Fruit fly (Drosophila melanogaster): ENCODE data around the gene PSMG1.

PSMG1 gene

DNA sequence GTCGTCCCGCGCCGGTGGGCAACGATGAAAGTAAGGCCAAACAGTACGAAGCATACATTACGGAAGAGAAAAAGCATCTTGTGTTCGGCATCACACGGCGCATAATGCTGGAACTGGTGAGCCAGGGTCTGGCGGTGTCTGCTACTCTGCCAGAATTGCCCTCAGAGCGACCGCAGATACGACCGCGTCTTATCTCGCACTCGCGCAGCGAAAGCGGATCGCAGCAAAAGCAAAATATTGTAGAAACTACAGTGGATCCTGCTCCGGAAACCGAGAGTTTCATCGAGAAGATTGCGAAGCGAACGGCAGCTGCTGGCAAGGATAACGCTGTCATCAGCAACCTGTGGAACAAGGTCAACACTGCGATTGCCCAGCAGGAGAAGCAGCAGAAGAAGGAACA, 3.6 kb upstream of the PSMG1 start:
- peak; percentile 94 for TF ChIP-seq svp (GFP tag)
- no peak for TF ChIP-seq CG8319 (GFP tag; optimal IDR thresholded peaks at IDR 0.05)

DNA sequence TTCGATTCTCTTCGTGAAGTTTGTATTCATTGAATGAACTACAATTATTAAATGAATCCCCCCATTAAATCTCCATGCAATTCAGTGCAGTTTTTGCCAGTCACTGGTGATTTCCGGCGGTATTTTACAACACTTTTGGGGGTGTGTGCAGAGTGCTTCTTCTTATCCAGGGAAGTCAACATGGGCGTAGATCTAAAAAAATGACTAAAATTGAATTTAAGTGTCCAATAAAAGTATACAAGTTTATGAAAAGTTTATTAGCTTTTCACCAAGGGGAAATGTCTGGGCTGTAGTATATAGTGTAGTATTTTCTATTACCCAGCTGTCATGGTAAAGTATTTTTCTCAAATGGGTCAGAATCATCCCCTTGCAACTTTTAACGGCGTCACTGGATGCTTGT, 2.6 kb downstream of the PSMG1 start, which contains the start of gene Hpf1:
TSS of gene Hpf1 (plus strand) at position 383 of the 400 bp plus-strand sequence.
- TF ChIP-seq CG11294 (GFP tag; IDR thresholded peaks at IDR 0.05) (peak; percentile 98), Eip75B (GFP tag; optimal IDR thresholded peaks at IDR 0.05) (peak; percentile 99), CG7368 (GFP tag; optimal IDR thresholded peaks at IDR 0.05) (peak; percentile 99), vri (GFP tag; optimal IDR thresholded peaks at IDR 0.05) (peak; percentile 99), pdm3 (GFP tag; optimal IDR thresholded peaks at IDR 0.05) (peak; percentile 99), Sox102F (GFP tag; optimal IDR thresholded peaks at IDR 0.05) (peak; percentile 100), Lpt (GFP tag; optimal IDR thresholded peaks at IDR 0.05) (peak; percentile 99), fkh (GFP tag; optimal IDR thresholded peaks at IDR 0.05) (no peak), CG3919 (GFP tag; optimal IDR thresholded peaks at IDR 0.05) (peak; percentile 99), CG10669 (GFP tag; optimal IDR thresholded peaks at IDR 0.05) (peak; percentile 99), net (GFP tag; optimal IDR thresholded peaks at IDR 0.05) (peak; percentile 99), achi (GFP tag; optimal IDR thresholded peaks at IDR 0.05) (peak; percentile 99), CG10631 (GFP tag; optimal IDR thresholded peaks at IDR 0.05) (peak; percentile 99), ss (GFP tag; optimal IDR thresholded peaks at IDR 0.05) (peak; percentile 95 to 98), lz (GFP tag; optimal IDR thresholded peaks at IDR 0.05) (peak; percentile 99), CG34406 (GFP tag; optimal IDR thresholded peaks at IDR 0.05) (peak; percentile 99), Smox (GFP tag; optimal IDR thresholded peaks at IDR 0.05) (peak; percentile 99), Hr38 (GFP tag; optimal IDR thresholded peaks at IDR 0.05) (peak; percentile 93), cyc (GFP tag; optimal IDR thresholded peaks at IDR 0.05) (peak; percentile 99), fd59A (GFP tag; optimal IDR thresholded peaks at IDR 0.05) (peak; percentile 98), Ets21C (GFP tag; optimal IDR thresholded peaks at IDR 0.05) (peak; percentile 99), Eip78C (GFP tag) (peak; percentile 100), eg (GFP tag; IDR thresholded peaks at IDR 0.05) (peak; percentile 99), CG11762 (GFP tag; optimal IDR thresholded peaks at IDR 0.05; ENCODE audit: insufficient read depth) (peak; percentile 99), spab (GFP tag; optimal IDR thresholded peaks at IDR 0.05) (peak; percentile 98), topi (GFP tag; optimal IDR thresholded peaks at IDR 0.05) (peak; percentile 99), dac (GFP tag; optimal IDR thresholded peaks at IDR 0.05) (peak; percentile 98), Sox15 (GFP tag; optimal IDR thresholded peaks at IDR 0.05) (peak; percentile 99), CG8632 (GFP tag; optimal IDR thresholded peaks at IDR 0.05) (peak; percentile 99), CG31627 (GFP tag; optimal IDR thresholded peaks at IDR 0.05) (peak; percentile 99), acj6 (GFP tag; optimal IDR thresholded peaks at IDR 0.05) (peak; percentile 99), Met (GFP tag; optimal IDR thresholded peaks at IDR 0.05) (peak; percentile 99), CG16779 (tag; optimal IDR thresholded peaks at IDR 0.05) (peak; percentile 98), CG6854 (GFP tag; optimal IDR thresholded peaks at IDR 0.05) (peak; percentile 98), CG8319 (GFP tag; optimal IDR thresholded peaks at IDR 0.05) (peak; percentile 99), Hr39 (GFP tag; optimal IDR thresholded peaks at IDR 0.05) (peak; percentile 99), CG6163 (GFP tag; IDR thresholded peaks at IDR 0.05) (peak; percentile 98), Blimp-1 (GFP tag; optimal IDR thresholded peaks at IDR 0.05) (peak; percentile 95), salr (GFP tag; optimal IDR thresholded peaks at IDR 0.05) (peak; percentile 98 to 99), Gug (GFP tag; IDR thresholded peaks at IDR 0.05) (peak; percentile 98), Sox14 (GFP tag; optimal IDR thresholded peaks at IDR 0.05) (peak; percentile 99), Hr4 (GFP tag; optimal IDR thresholded peaks at IDR 0.05) (peak; percentile 99), svp (GFP tag) (peak; percentile 100), CG8119 (GFP tag; IDR thresholded peaks at IDR 0.05) (peak; percentile 98), esn (GFP tag; optimal IDR thresholded peaks at IDR 0.05) (peak; percentile 100), CG9139 (GFP tag; optimal IDR thresholded peaks at IDR 0.05) (peak; percentile 96), CG4318 (GFP tag; optimal IDR thresholded peaks at IDR 0.05) (peak; percentile 98), CG32006 (GFP tag; optimal IDR thresholded peaks at IDR 0.05) (peak; percentile 99), OdsH (GFP tag; optimal IDR thresholded peaks at IDR 0.05) (peak; percentile 100), CG6276 (GFP tag; optimal IDR thresholded peaks at IDR 0.05) (peak; percentile 99)

All from whole organism, prepupa.